Worm (Caenorhabditis elegans) whole organism, midembryonic: Measurements from ENCODE around the gene asp-8.

ENCODE experiments used
- flt-1 ChIP-seq: fragments of 200-800 bp; sonication (Bioruptor generic); IDR thresholded peaks from 2 replicates; pipeline ENCODE4 v1.3.6; 2022; ENCODE audit warnings: missing genetic modification characterization, missing compliant biosample characterization
- klf-2 ChIP-seq: fragments of 200-800 bp; sonication (Bioruptor generic); conservative IDR thresholded peaks from 2 replicates; pipeline ENCODE4 v1.3.6; 2022; ENCODE audit warnings: missing genetic modification reagents, missing genetic modification characterization, missing compliant biosample characterization
- med-1 ChIP-seq: sonication (generic microtip); optimal IDR thresholded peaks from 2 replicates; lab custom pipeline; 2017; ENCODE audit warnings: missing genetic modification characterization, mild to moderate bottlenecking, missing compliant biosample characterization, antibody characterized with exemption, missing genetic modification reagents; ENCODE audit not compliant: insufficient read depth
- tab-1 ChIP-seq: fragments of 200-800 bp; sonication (Bioruptor generic); IDR thresholded peaks from 2 replicates; pipeline ENCODE4 v1.3.6; 2022; ENCODE audit warnings: missing genetic modification characterization, missing compliant biosample characterization
- ztf-29 ChIP-seq: fragments of 200-800 bp; sonication (Bioruptor generic); IDR thresholded peaks from 2 replicates; pipeline ENCODE4 v1.3.6; 2022; ENCODE audit warnings: missing genetic modification reagents, missing genetic modification characterization, missing compliant biosample characterization

- TF ChIP-seq klf-2 (GFP tag; lab: Robert Waterston, UW) (no peak), flt-1 (no peak), ztf-29 (GFP tag; lab: Robert Waterston, UW) (no peak), med-1 (GFP tag; lab: Kevin White, UChicago) (no peak), tab-1 (no peak)
Measured at ce11 chrV:3038058-3038457, 13.7 kb downstream of the asp-8 start.
